Worm (Caenorhabditis elegans): ENCODE results near the gene Y25C1A.14.
A peak's percentile ranks its signal among the peaks of the same experiment; 100 is the strongest.

ce11 chrII:3113289-3113688, 16.5 kb upstream of the Y25C1A.14 start:
- TF ChIP-seq mcd-1 (GFP tag; IDR thresholded peaks at IDR 0.05) (peak; percentile 40; the same call in 1 of the 2 replicates), nfyb-1 (GFP tag; IDR thresholded peaks at IDR 0.05) (no peak), ama-1 (optimal IDR thresholded peaks at IDR 0.05) (no peak), ama-1 (GFP tag; optimal IDR thresholded peaks at IDR 0.05) (no peak), T26A5.8 (tag; optimal IDR thresholded peaks at IDR 0.05) (no peak), ets-4 (GFP tag; optimal IDR thresholded peaks at IDR 0.05) (no peak), F33H1.4 (GFP tag; IDR thresholded peaks at IDR 0.05) (no peak), sea-2 (GFP tag; IDR thresholded peaks at IDR 0.05) (no peak), F52B5.7 (tag; optimal IDR thresholded peaks at IDR 0.05) (no peak), F49E8.2 (tag; optimal IDR thresholded peaks at IDR 0.05; ENCODE audit: insufficient read depth) (no peak), unc-130 (GFP tag; optimal IDR thresholded peaks at IDR 0.05) (no peak), lin-35 (GFP tag; optimal IDR thresholded peaks at IDR 0.05) (no peak), madf-6 (GFP tag; IDR thresholded peaks at IDR 0.05) (no peak)

All from whole organism, young adult.